Fruit fly (Drosophila melanogaster) whole organism, embryonic: ENCODE results near the gene pyd.

ENCODE experiments used
- Asciz ChIP-seq: fragments of 200-800 bp; sonication (Bioruptor generic); optimal IDR thresholded peaks from 2 replicates; lab custom pipeline; 2017; ENCODE audit warnings: missing biosample characterization, mild to moderate bottlenecking, missing genetic modification characterization, missing genetic modification reagents
- Blimp-1 ChIP-seq: fragments of 200-800 bp; sonication (Bioruptor generic); optimal IDR thresholded peaks from 3 replicates; lab custom pipeline; 2018; ENCODE audit warnings: missing biosample characterization, missing genetic modification characterization, mild to moderate bottlenecking, moderate library complexity, missing genetic modification reagents
- BtbVII ChIP-seq: fragments of 200-800 bp; sonication (Bioruptor generic); optimal IDR thresholded peaks from 3 replicates; lab custom pipeline; 2017; ENCODE audit warnings: missing biosample characterization, mild to moderate bottlenecking, missing genetic modification characterization
- CG1024 ChIP-seq: fragments of 200-800 bp; sonication (Bioruptor generic); IDR thresholded peaks from 2 replicates; pipeline ENCODE4 v1.3.6; 2022; ENCODE audit warnings: missing biosample characterization, missing genetic modification characterization
- CG10267 ChIP-seq: fragments of 200-800 bp; sonication (Bioruptor generic); optimal IDR thresholded peaks from 2 replicates; lab custom pipeline; 2018; ENCODE audit warnings: missing biosample characterization, mild to moderate bottlenecking, missing genetic modification characterization, moderate library complexity
- CG14710 ChIP-seq: fragments of 200-800 bp; sonication (Bioruptor generic); optimal IDR thresholded peaks from 3 replicates; lab custom pipeline; 2019; ENCODE audit warnings: missing biosample characterization, mild to moderate bottlenecking, missing genetic modification characterization, moderate library complexity
- CG4282 ChIP-seq: fragments of 200-800 bp; sonication (Bioruptor generic); optimal IDR thresholded peaks from 2 replicates; lab custom pipeline; 2016; ENCODE audit warnings: missing biosample characterization, missing genetic modification characterization
- CG4617 ChIP-seq: fragments of 200-800 bp; sonication (Bioruptor generic); optimal IDR thresholded peaks from 3 replicates; lab custom pipeline; 2016; ENCODE audit warnings: missing biosample characterization, missing genetic modification characterization, borderline replicate concordance
- CG4820 ChIP-seq: fragments of 200-800 bp; sonication (Bioruptor generic); optimal IDR thresholded peaks from 3 replicates; lab custom pipeline; 2016; ENCODE audit warnings: missing biosample characterization, missing genetic modification characterization
- CG6654 ChIP-seq: fragments of 200-800 bp; sonication (Bioruptor generic); optimal IDR thresholded peaks from 2 replicates; lab custom pipeline; 2017; ENCODE audit warnings: missing biosample characterization, mild to moderate bottlenecking, missing genetic modification characterization
- CG7556 ChIP-seq: fragments of 200-800 bp; sonication (Bioruptor generic); optimal IDR thresholded peaks from 2 replicates; lab custom pipeline; 2017; ENCODE audit warnings: missing biosample characterization, mild to moderate bottlenecking, missing genetic modification characterization
- CG7839 ChIP-seq: fragments of 200-800 bp; sonication (Bioruptor generic); optimal IDR thresholded peaks from 3 replicates; lab custom pipeline; 2018; ENCODE audit warnings: missing biosample characterization, mild to moderate bottlenecking, missing genetic modification characterization, moderate library complexity
- CG7963 ChIP-seq: fragments of 200-800 bp; sonication (Bioruptor generic); IDR thresholded peaks from 3 replicates; pipeline ENCODE4 v1.3.6; 2022; ENCODE audit warnings: missing biosample characterization, missing genetic modification characterization; ENCODE audit not compliant: partially characterized antibody
- CG8359 ChIP-seq: fragments of 200-800 bp; sonication (Bioruptor generic); optimal IDR thresholded peaks from 2 replicates; lab custom pipeline; 2017; ENCODE audit warnings: missing biosample characterization, mild to moderate bottlenecking, missing genetic modification characterization, borderline replicate concordance
- CG8388 ChIP-seq: fragments of 200-800 bp; sonication (Bioruptor generic); optimal IDR thresholded peaks from 2 replicates; lab custom pipeline; 2019; ENCODE audit warnings: missing biosample characterization, mild to moderate bottlenecking, missing genetic modification characterization, moderate library complexity
- CG8924 ChIP-seq: fragments of 200-800 bp; optimal IDR thresholded peaks from 3 replicates; lab custom pipeline; 2019; ENCODE audit warnings: missing biosample characterization, mild to moderate bottlenecking, missing genetic modification characterization, moderate library complexity
- HLH3B ChIP-seq: fragments of 200-800 bp; sonication (Bioruptor generic); IDR thresholded peaks from 2 replicates; pipeline ENCODE4 v1.3.6; 2022; ENCODE audit warnings: missing biosample characterization, missing genetic modification characterization
- Hr78 ChIP-seq, 2 experiments: fragments of 200-800 bp in 1 of 2; fragments of >200 bp in 1 of 2; sonication (Bioruptor generic) in 1 of 2; optimal IDR thresholded peaks; 2 replicates each; lab custom pipeline; 2017 to 2019; ENCODE audit warnings: missing biosample characterization in 2 of 2, missing genetic modification characterization in 2 of 2, mild to moderate bottlenecking in 1 of 2, moderate library complexity in 1 of 2
- Hsf ChIP-seq: fragments of 200-800 bp; sonication (Bioruptor generic); optimal IDR thresholded peaks from 3 replicates; lab custom pipeline; 2016; ENCODE audit warnings: missing biosample characterization, missing genetic modification characterization
- Mrtf ChIP-seq: fragments of 200-800 bp; sonication (Bioruptor generic); IDR thresholded peaks from 3 replicates; pipeline ENCODE4 v1.3.6; 2022; ENCODE audit warnings: missing biosample characterization, missing genetic modification characterization
- Usf ChIP-seq: fragments of 200-800 bp; sonication (Bioruptor generic); optimal IDR thresholded peaks from 2 replicates; lab custom pipeline; 2017; ENCODE audit warnings: missing genotype, missing biosample characterization, missing genetic modification characterization
- Xbp1 ChIP-seq: fragments of 200-800 bp; sonication (Bioruptor generic); optimal IDR thresholded peaks from 3 replicates; lab custom pipeline; 2016; ENCODE audit warnings: missing biosample characterization, mild to moderate bottlenecking, missing genetic modification characterization
- YL-1 ChIP-seq: fragments of 200-800 bp; sonication (Bioruptor generic); optimal IDR thresholded peaks from 3 replicates; lab custom pipeline; 2017; ENCODE audit warnings: missing biosample characterization, mild to moderate bottlenecking, missing genetic modification characterization
- abd-A ChIP-seq: fragments of 200-800 bp; sonication (Bioruptor generic); optimal IDR thresholded peaks from 3 replicates; lab custom pipeline; 2019; ENCODE audit warnings: missing biosample characterization, mild to moderate bottlenecking, missing genetic modification characterization, moderate library complexity
- aop ChIP-seq: fragments of 200-800 bp; sonication (Bioruptor generic); IDR thresholded peaks from 2 replicates; pipeline ENCODE4 v1.3.6; 2022; ENCODE audit warnings: missing biosample characterization, missing genetic modification characterization
- az2 ChIP-seq: fragments of 200-800 bp; sonication (Bioruptor generic); optimal IDR thresholded peaks from 3 replicates; lab custom pipeline; 2016; ENCODE audit warnings: missing biosample characterization, missing genetic modification characterization
- bsh ChIP-seq, 2 experiments: fragments of 200-800 bp; sonication (Bioruptor generic); optimal IDR thresholded peaks; 2 replicates each; lab custom pipeline; 2017 to 2018; ENCODE audit warnings: mild to moderate bottlenecking in 2 of 2, missing biosample characterization in 2 of 2, missing genetic modification characterization in 2 of 2, moderate library complexity in 1 of 2
- chinmo ChIP-seq: fragments of 200-800 bp; sonication (Bioruptor generic); IDR thresholded peaks from 4 replicates; pipeline ENCODE4 v1.3.6; 2022; ENCODE audit warnings: missing biosample characterization, missing genetic modification characterization; ENCODE audit not compliant: partially characterized antibody
- dmrt11E ChIP-seq: fragments of 200-800 bp; sonication (Bioruptor generic); optimal IDR thresholded peaks from 3 replicates; lab custom pipeline; 2018; ENCODE audit warnings: missing biosample characterization, mild to moderate bottlenecking, missing genetic modification characterization, moderate library complexity
- fd102C ChIP-seq: fragments of 200-800 bp; sonication (Bioruptor generic); optimal IDR thresholded peaks from 2 replicates; lab custom pipeline; 2018; ENCODE audit warnings: missing biosample characterization, mild to moderate bottlenecking, missing genetic modification characterization, moderate library complexity
- fd3F ChIP-seq: fragments of 200-800 bp; sonication (Bioruptor generic); optimal IDR thresholded peaks from 2 replicates; lab custom pipeline; 2018; ENCODE audit warnings: missing biosample characterization, mild to moderate bottlenecking, missing genetic modification characterization, moderate library complexity
- fru ChIP-seq: fragments of >200 bp; optimal IDR thresholded peaks from 2 replicates; lab custom pipeline; 2017
- hth ChIP-seq: fragments of >200 bp; optimal IDR thresholded peaks from 2 replicates; lab custom pipeline; 2017; ENCODE audit warnings: inconsistent platforms
- inv ChIP-seq: fragments of 200-800 bp; sonication (Bioruptor generic); IDR thresholded peaks from 2 replicates; pipeline ENCODE4 v1.3.6; 2022; ENCODE audit warnings: missing biosample characterization, missing genetic modification characterization; ENCODE audit not compliant: partially characterized antibody
- jumu ChIP-seq: fragments of 200-800 bp; sonication (Bioruptor generic); optimal IDR thresholded peaks from 3 replicates; lab custom pipeline; 2016; ENCODE audit warnings: missing biosample characterization, missing genetic modification characterization
- ken ChIP-seq: fragments of 200-800 bp; sonication (Bioruptor generic); IDR thresholded peaks from 3 replicates; pipeline ENCODE4 v1.3.6; 2022; ENCODE audit warnings: missing biosample characterization, missing genetic modification characterization
- lov ChIP-seq, 2 experiments: fragments of 200-800 bp in 1 of 2; fragments of >200 bp in 1 of 2; sonication (Bioruptor generic) in 1 of 2; IDR thresholded peaks in 1 of 2; optimal IDR thresholded peaks in 1 of 2; 2 replicates in 1 of 2; 3 replicates in 1 of 2; pipeline versions ENCODE4 v1.3.6 to Lab custom; 2017 to 2022; ENCODE audit warnings: missing biosample characterization in 1 of 2, missing genetic modification characterization in 1 of 2
- maf-S ChIP-seq: fragments of 200-800 bp; sonication (Bioruptor generic); optimal IDR thresholded peaks from 2 replicates; lab custom pipeline; 2016; ENCODE audit warnings: missing biosample characterization, missing genetic modification characterization
- p53 ChIP-seq: fragments of 200-800 bp; sonication (Bioruptor generic); optimal IDR thresholded peaks from 2 replicates; lab custom pipeline; 2016; ENCODE audit warnings: missing biosample characterization, missing genetic modification characterization
- pb ChIP-seq: fragments of 200-800 bp; sonication (Bioruptor generic); optimal IDR thresholded peaks from 3 replicates; lab custom pipeline; 2016; ENCODE audit warnings: missing biosample characterization, missing genetic modification characterization
- phol ChIP-seq: fragments of 200-800 bp; sonication (Bioruptor generic); optimal IDR thresholded peaks from 3 replicates; lab custom pipeline; 2018; ENCODE audit warnings: missing biosample characterization, mild to moderate bottlenecking, missing genetic modification characterization, moderate library complexity
- pnt ChIP-seq: fragments of 200-800 bp; sonication (Bioruptor generic); optimal IDR thresholded peaks from 3 replicates; lab custom pipeline; 2016; ENCODE audit warnings: missing biosample characterization, missing genetic modification characterization
- pum ChIP-seq: fragments of 200-800 bp; sonication (Bioruptor generic); optimal IDR thresholded peaks from 2 replicates; lab custom pipeline; 2016; ENCODE audit warnings: missing biosample characterization, missing genetic modification characterization
- sd ChIP-seq: fragments of 200-800 bp; sonication (Bioruptor generic); optimal IDR thresholded peaks from 3 replicates; lab custom pipeline; 2018; ENCODE audit warnings: missing biosample characterization, mild to moderate bottlenecking, missing genetic modification characterization, moderate library complexity
- sens-2 ChIP-seq: fragments of 200-800 bp; sonication (Bioruptor generic); IDR thresholded peaks from 2 replicates; pipeline ENCODE4 v1.3.6; 2022; ENCODE audit warnings: missing biosample characterization, missing genetic modification characterization
- sima ChIP-seq: fragments of 200-800 bp; sonication (Bioruptor generic); optimal IDR thresholded peaks from 2 replicates; lab custom pipeline; 2016; ENCODE audit warnings: missing biosample characterization, missing genetic modification characterization
- stwl ChIP-seq: fragments of 200-800 bp; sonication (Bioruptor generic); optimal IDR thresholded peaks from 3 replicates; lab custom pipeline; 2018; ENCODE audit warnings: missing biosample characterization, mild to moderate bottlenecking, missing genetic modification characterization, moderate library complexity
- wor ChIP-seq: fragments of 200-800 bp; sonication (Bioruptor generic); IDR thresholded peaks from 2 replicates; pipeline ENCODE4 v1.3.6; 2022; ENCODE audit warnings: missing biosample characterization, missing genetic modification characterization

Gene pyd

dm6 chr3R:8925924-8926553 is 5.7 kb downstream of the pyd start (continued):
- TF ChIP-seq phol (tag; lab: Kevin White, UChicago): peak; percentile 67
- peak; percentile 40 to 86 for TF ChIP-seq bsh (GFP tag; optimal IDR thresholded peaks at IDR 0.05; lab: Kevin White, UChicago)
- TF ChIP-seq Blimp-1: peak; percentile 86
- TF ChIP-seq Usf (GFP tag; lab: Kevin White, UChicago): no peak
- TF ChIP-seq fru (lab: Kevin White, UChicago): no peak
- TF ChIP-seq sima (GFP tag; lab: Kevin White, UChicago): no peak
- TF ChIP-seq Xbp1 (GFP tag; lab: Kevin White, UChicago): peak; percentile 55
- TF ChIP-seq Mrtf (GFP tag; lab: Robert Waterston, UW): 0 out of 3 replicates have a peak, but pooled peaks have one; percentile 31
- no peak for TF ChIP-seq fd3F (GFP tag; lab: Kevin White, UChicago)
- peak; percentile 23; the same call in 1 of the 2 replicates for TF ChIP-seq HLH3B (GFP tag; lab: Robert Waterston, UW)
- TF ChIP-seq stwl (tag; lab: Kevin White, UChicago): peak; percentile 30
- TF ChIP-seq CG7963: 0 out of 3 replicates have a peak, but pooled peaks have one; percentile 28
- TF ChIP-seq Hsf (GFP tag; lab: Kevin White, UChicago): peak; percentile 45
- TF ChIP-seq Hr78 (GFP tag; optimal IDR thresholded peaks at IDR 0.05; lab: Kevin White, UChicago): peak in 1 of 2 experiments; percentile 29
- TF ChIP-seq jumu (GFP tag; lab: Kevin White, UChicago): peak; percentile 61
- peak; percentile 72 for TF ChIP-seq CG1024
- TF ChIP-seq CG4820: peak; percentile 57
- peak; percentile 73 for TF ChIP-seq CG8924
- TF ChIP-seq CG4617 (GFP tag; lab: Kevin White, UChicago): no peak
- TF ChIP-seq Asciz: peak; percentile 81
- no peak for TF ChIP-seq pb (GFP tag; lab: Kevin White, UChicago)
- TF ChIP-seq BtbVII (GFP tag; lab: Kevin White, UChicago): no peak
- peak; percentile 32 for TF ChIP-seq CG7556 (GFP tag; lab: Kevin White, UChicago)
- TF ChIP-seq CG7839 (tag; lab: Kevin White, UChicago): peak; percentile 67
- TF ChIP-seq sens-2 (GFP tag; lab: Robert Waterston, UW): no peak
- TF ChIP-seq fd102C (GFP tag; lab: Kevin White, UChicago): no peak
- peak; percentile 68 for TF ChIP-seq abd-A (tag; lab: Kevin White, UChicago)
- TF ChIP-seq ken (GFP tag; lab: Robert Waterston, UW): 0 out of 3 replicates have a peak, but pooled peaks have one; percentile 28
- no peak for TF ChIP-seq hth (lab: Kevin White, UChicago)
- TF ChIP-seq p53 (GFP tag; lab: Kevin White, UChicago): no peak
- TF ChIP-seq aop (GFP tag; lab: Robert Waterston, UW): 0 out of 2 replicates have a peak, but pooled peaks have one; percentile 16
- TF ChIP-seq lov (optimal IDR thresholded peaks at IDR 0.05; lab: Kevin White, UChicago): no peak
- TF ChIP-seq lov (GFP tag; IDR thresholded peaks at IDR 0.05; lab: Robert Waterston, UW): peak; percentile 85; the same call in 2 of the 3 replicates
- TF ChIP-seq maf-S: no peak
- peak; percentile 68 for TF ChIP-seq CG8388
- TF ChIP-seq dmrt11E (tag; lab: Kevin White, UChicago): peak; percentile 80
- TF ChIP-seq CG4282 (GFP tag; lab: Kevin White, UChicago): no peak
- peak; percentile 56 for TF ChIP-seq pnt (GFP tag; lab: Kevin White, UChicago)
- no peak for TF ChIP-seq sd (tag; lab: Kevin White, UChicago)
- peak; percentile 47 for TF ChIP-seq CG6654 (GFP tag; lab: Kevin White, UChicago)
- no peak for TF ChIP-seq chinmo (GFP tag; lab: Robert Waterston, UW)
- TF ChIP-seq YL-1 (GFP tag; lab: Kevin White, UChicago): no peak
- TF ChIP-seq CG8359 (GFP tag; lab: Kevin White, UChicago): peak; percentile 73
- TF ChIP-seq CG10267 (tag; lab: Kevin White, UChicago): peak; percentile 69
- TF ChIP-seq az2 (GFP tag; lab: Kevin White, UChicago): peak; percentile 61
- TF ChIP-seq wor (GFP tag; lab: Robert Waterston, UW): no peak
- TF ChIP-seq pum (GFP tag; lab: Kevin White, UChicago): peak; percentile 63
- no peak for TF ChIP-seq inv
- peak; percentile 85 for TF ChIP-seq CG14710
